Worm (Caenorhabditis elegans): Measurements from ENCODE around the gene gtap-1.

DNA sequence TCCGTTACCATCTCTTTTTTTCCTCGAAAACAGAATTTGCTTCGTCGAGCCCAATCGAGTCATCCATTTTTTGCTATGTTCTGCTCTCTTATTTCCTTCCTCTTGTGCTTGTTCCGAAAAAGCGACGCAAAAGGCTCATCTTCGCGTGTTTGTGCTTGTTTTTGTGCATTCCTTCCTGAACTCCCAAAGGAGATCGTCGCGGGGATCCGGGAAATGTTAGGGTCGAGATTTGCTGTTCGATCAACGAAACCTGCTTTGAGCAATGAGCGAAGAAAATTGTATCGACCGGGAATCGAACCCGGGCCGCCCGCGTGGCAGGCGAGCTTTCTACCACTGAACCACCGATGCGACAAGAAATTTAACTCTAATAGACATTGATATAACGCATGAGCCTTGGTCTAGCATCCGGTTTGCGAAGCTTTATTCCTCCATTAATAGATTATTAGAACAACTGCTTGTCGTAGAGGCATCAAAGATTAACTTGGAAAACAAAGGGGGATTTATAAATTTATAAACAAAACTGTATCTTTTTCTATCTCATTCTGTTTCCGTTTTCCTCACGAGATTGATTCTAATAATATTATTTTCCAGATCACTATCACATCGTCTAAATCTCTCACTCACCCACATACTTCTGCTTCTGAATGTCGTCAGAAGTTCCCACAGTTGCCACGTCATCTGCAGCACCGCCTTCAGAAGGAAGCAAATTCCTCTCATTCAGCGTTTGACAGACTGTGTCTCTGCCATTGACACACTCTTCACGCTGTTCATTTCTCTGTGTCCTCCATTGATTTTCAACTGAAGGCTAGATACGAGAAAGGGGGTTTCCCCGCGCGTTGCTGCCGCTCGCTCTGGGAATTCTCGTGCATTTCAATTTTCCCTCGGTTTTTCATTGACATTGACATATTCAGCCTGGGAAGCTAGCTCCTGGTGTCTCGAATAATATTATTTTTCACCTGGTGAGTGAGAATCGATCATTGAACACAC lies 50.8 kb downstream of the gtap-1 start, which contains the start of gene K05F1.6:
- peak; percentile 44 for TF ChIP-seq ceh-31 (tag; optimal IDR thresholded peaks at IDR 0.05)
- no peak for TF ChIP-seq sox-2 (GFP tag; IDR thresholded peaks at IDR 0.05)
- TF ChIP-seq rnt-1 (tag; optimal IDR thresholded peaks at IDR 0.05), result no peak
- TF ChIP-seq fkh-6 (tag; optimal IDR thresholded peaks at IDR 0.05), result no peak
- peak; percentile 90 for TF ChIP-seq elt-2 (tag; optimal IDR thresholded peaks at IDR 0.05)
- peak; percentile 17 for TF ChIP-seq ceh-24 (tag; optimal IDR thresholded peaks at IDR 0.05)
- no peak; the same call in 1 of the 2 replicates for TF ChIP-seq unc-3 (GFP tag; conservative IDR thresholded peaks at IDR 0.05)
- peak; percentile 9 for TF ChIP-seq unc-3 (tag; optimal IDR thresholded peaks at IDR 0.05)
- peak; percentile 60 for TF ChIP-seq tbx-2 (tag; optimal IDR thresholded peaks at IDR 0.05)
- TF ChIP-seq T23F11.4 (GFP tag; optimal IDR thresholded peaks at IDR 0.05), result peak; percentile 66
